Worm (Caenorhabditis elegans) whole organism, mixed stage, embryonic: Measurements from ENCODE around the gene JC8.7.

Experiments
- blmp-1 ChIP-seq: fragments of 150-350 bp; optimal IDR thresholded peaks from 2 replicates; lab custom pipeline; 2014; ENCODE audit warnings: missing biosample characterization, missing genetic modification characterization
- ceh-83 ChIP-seq: fragments of 200-800 bp; sonication (Bioruptor generic); optimal IDR thresholded peaks from 2 replicates; lab custom pipeline; 2018; ENCODE audit warnings: mild to moderate bottlenecking, missing genetic modification characterization, missing compliant biosample characterization
- ces-1 ChIP-seq: fragments of 150-350 bp; optimal IDR thresholded peaks from 2 replicates; lab custom pipeline; 2014; ENCODE audit warnings: missing biosample characterization, missing genetic modification reagents, missing genetic modification characterization
- lin-13 ChIP-seq: fragments of 150-350 bp; optimal IDR thresholded peaks from 2 replicates; lab custom pipeline; 2014; ENCODE audit warnings: missing biosample characterization, missing genetic modification characterization
- mep-1 ChIP-seq: fragments of 150-350 bp; optimal IDR thresholded peaks from 2 replicates; lab custom pipeline; 2017; ENCODE audit warnings: missing biosample characterization, missing genetic modification reagents, missing genetic modification characterization, inconsistent platforms
- mls-2 ChIP-seq: sonication (generic microtip); optimal IDR thresholded peaks from 2 replicates; lab custom pipeline; 2016; ENCODE audit warnings: mild to moderate bottlenecking, missing genetic modification characterization, moderate library complexity, missing compliant biosample characterization
- nhr-12 ChIP-seq: fragments of 150-350 bp; optimal IDR thresholded peaks from 2 replicates; lab custom pipeline; 2014; ENCODE audit warnings: missing biosample characterization, missing genetic modification characterization
- nhr-237 ChIP-seq: fragments of 150-350 bp; optimal IDR thresholded peaks from 2 replicates; lab custom pipeline; 2014; ENCODE audit warnings: missing biosample characterization, missing genetic modification characterization
- snpc-4 ChIP-seq: fragments of 150-350 bp; optimal IDR thresholded peaks from 2 replicates; lab custom pipeline; 2014; ENCODE audit warnings: missing biosample characterization, missing genetic modification characterization

- no peak for TF ChIP-seq mep-1 (tag; lab: Kevin White, UChicago)
- TF ChIP-seq snpc-4, result no peak
- TF ChIP-seq blmp-1 (tag; lab: Kevin White, UChicago), result no peak
- TF ChIP-seq lin-13 (tag; lab: Kevin White, UChicago), result no peak
- no peak for TF ChIP-seq ces-1
- no peak for TF ChIP-seq nhr-12 (tag; lab: Kevin White, UChicago)
- TF ChIP-seq mls-2, result no peak
- TF ChIP-seq ceh-83 (GFP tag; lab: Kevin White, UChicago), result no peak
- TF ChIP-seq nhr-237, result no peak
Observed at ce11 chrIV:13204037-13204436, 43.0 kb upstream of the JC8.7 start, which contains the start of gene ced-3.
